Fruit fly (Drosophila melanogaster) whole organism, embryonic: Measurements from ENCODE around the gene Vps2.

ENCODE experiments used
- Aef1 ChIP-seq: fragments of 200-800 bp; sonication (Bioruptor generic); IDR thresholded peaks from 3 replicates; pipeline ENCODE4 v1.3.6; 2022; ENCODE audit warnings: missing biosample characterization, missing genetic modification characterization
- B-H1 ChIP-seq: fragments of 200-800 bp; sonication (Bioruptor generic); IDR thresholded peaks from 3 replicates; pipeline ENCODE4 v1.3.6; 2022; ENCODE audit warnings: missing biosample characterization, missing genetic modification characterization
- BtbVII ChIP-seq: fragments of 200-800 bp; sonication (Bioruptor generic); optimal IDR thresholded peaks from 3 replicates; lab custom pipeline; 2017; ENCODE audit warnings: missing biosample characterization, mild to moderate bottlenecking, missing genetic modification characterization
- CG10147 ChIP-seq: fragments of 200-800 bp; sonication (Bioruptor generic); optimal IDR thresholded peaks from 2 replicates; lab custom pipeline; 2019; ENCODE audit warnings: missing biosample characterization, mild to moderate bottlenecking, missing genetic modification characterization, moderate library complexity
- CG11247 ChIP-seq: fragments of 200-800 bp; sonication (Bioruptor generic); IDR thresholded peaks from 2 replicates; pipeline ENCODE4 v1.3.6; 2022; ENCODE audit warnings: missing biosample characterization, missing genetic modification characterization
- CG12071 ChIP-seq: fragments of 200-800 bp; sonication (Bioruptor generic); optimal IDR thresholded peaks from 3 replicates; lab custom pipeline; 2018; ENCODE audit warnings: missing biosample characterization, mild to moderate bottlenecking, missing genetic modification characterization
- CG15479 ChIP-seq: fragments of 200-800 bp; sonication (Bioruptor generic); optimal IDR thresholded peaks from 3 replicates; lab custom pipeline; 2019; ENCODE audit warnings: missing biosample characterization, mild to moderate bottlenecking, missing genetic modification characterization, moderate library complexity
- CG16815 ChIP-seq: fragments of 200-800 bp; sonication (Bioruptor generic); optimal IDR thresholded peaks from 3 replicates; lab custom pipeline; 2017; ENCODE audit warnings: missing biosample characterization, mild to moderate bottlenecking, missing genetic modification characterization
- CG17568 ChIP-seq: fragments of 200-800 bp; sonication (Bioruptor generic); optimal IDR thresholded peaks from 2 replicates; lab custom pipeline; 2018; ENCODE audit warnings: missing biosample characterization, mild to moderate bottlenecking, missing genetic modification characterization, moderate library complexity
- CG17829 ChIP-seq: fragments of 200-800 bp; optimal IDR thresholded peaks from 2 replicates; lab custom pipeline; 2019; ENCODE audit warnings: missing biosample characterization, mild to moderate bottlenecking, missing genetic modification characterization, moderate library complexity
- CG1832 ChIP-seq: fragments of 200-800 bp; sonication (Bioruptor generic); optimal IDR thresholded peaks from 2 replicates; lab custom pipeline; 2017; ENCODE audit warnings: missing biosample characterization, mild to moderate bottlenecking, missing genetic modification characterization, inconsistent platforms
- CG18619 ChIP-seq: fragments of 200-800 bp; sonication (Bioruptor generic); optimal IDR thresholded peaks from 3 replicates; lab custom pipeline; 2017; ENCODE audit warnings: missing biosample characterization, mild to moderate bottlenecking, missing genetic modification characterization
- CG2889 ChIP-seq: fragments of 200-800 bp; sonication (Bioruptor generic); IDR thresholded peaks from 3 replicates; pipeline ENCODE4 v1.3.6; 2022; ENCODE audit warnings: missing biosample characterization, missing genetic modification characterization
- CG30020 ChIP-seq: fragments of 200-800 bp; optimal IDR thresholded peaks from 2 replicates; lab custom pipeline; 2019; ENCODE audit warnings: missing biosample characterization, mild to moderate bottlenecking, missing genetic modification characterization, moderate library complexity
- CG33213 ChIP-seq: fragments of 200-800 bp; sonication (Bioruptor generic); optimal IDR thresholded peaks from 3 replicates; lab custom pipeline; 2016; ENCODE audit warnings: missing biosample characterization, missing genetic modification characterization
- CG33557 ChIP-seq: fragments of 200-800 bp; sonication (Bioruptor generic); optimal IDR thresholded peaks from 2 replicates; lab custom pipeline; 2019; ENCODE audit warnings: missing biosample characterization, mild to moderate bottlenecking, missing genetic modification characterization, moderate library complexity
- CG3726 ChIP-seq: fragments of 200-800 bp; sonication (Bioruptor generic); IDR thresholded peaks from 3 replicates; pipeline ENCODE4, ENCODE4 v1.3.6; 2022; ENCODE audit warnings: missing biosample characterization, missing genetic modification characterization
- CG3995 ChIP-seq: fragments of 200-800 bp; sonication (Bioruptor generic); optimal IDR thresholded peaks from 3 replicates; lab custom pipeline; 2016; ENCODE audit warnings: missing biosample characterization, missing genetic modification characterization
- CG4360 ChIP-seq: fragments of 200-800 bp; sonication (Bioruptor generic); IDR thresholded peaks from 2 replicates; pipeline ENCODE4 v1.3.6; 2022; ENCODE audit warnings: missing biosample characterization, missing genetic modification characterization
- CG6791 ChIP-seq: fragments of 200-800 bp; sonication (Bioruptor generic); IDR thresholded peaks from 3 replicates; pipeline ENCODE4 v1.3.6; 2022; ENCODE audit warnings: missing biosample characterization, missing genetic modification characterization; ENCODE audit not compliant: partially characterized antibody
- CG7556 ChIP-seq: fragments of 200-800 bp; sonication (Bioruptor generic); optimal IDR thresholded peaks from 2 replicates; lab custom pipeline; 2017; ENCODE audit warnings: missing biosample characterization, mild to moderate bottlenecking, missing genetic modification characterization
- D ChIP-seq, 2 experiments: fragments of 200-800 bp in 1 of 2; fragments of >200 bp in 1 of 2; sonication (Bioruptor generic) in 1 of 2; optimal IDR thresholded peaks; 2 replicates in 1 of 2; 3 replicates in 1 of 2; lab custom pipeline; 2017; ENCODE audit warnings: mild to moderate bottlenecking in 1 of 2, missing biosample characterization in 1 of 2, missing genetic modification characterization in 1 of 2, missing genetic modification reagents in 1 of 2
- HmgD ChIP-seq: fragments of 200-800 bp; sonication (Bioruptor generic); optimal IDR thresholded peaks from 3 replicates; lab custom pipeline; 2016; ENCODE audit warnings: missing biosample characterization, missing genetic modification characterization
- Hmr ChIP-seq: fragments of 200-800 bp; sonication (Bioruptor generic); optimal IDR thresholded peaks from 3 replicates; lab custom pipeline; 2017; ENCODE audit warnings: mild to moderate bottlenecking, missing biosample characterization, missing genetic modification reagents, missing genetic modification characterization
- Jarid2 ChIP-seq: fragments of 200-800 bp; sonication (Bioruptor generic); optimal IDR thresholded peaks from 3 replicates; lab custom pipeline; 2017; ENCODE audit warnings: mild to moderate bottlenecking, missing biosample characterization, missing genetic modification reagents, missing genetic modification characterization
- Mad ChIP-seq: fragments of 200-800 bp; sonication (Bioruptor generic); optimal IDR thresholded peaks from 2 replicates; lab custom pipeline; 2016; ENCODE audit warnings: missing biosample characterization, missing genetic modification characterization
- Myb ChIP-seq: fragments of 200-800 bp; sonication (Bioruptor generic); optimal IDR thresholded peaks from 2 replicates; lab custom pipeline; 2016; ENCODE audit warnings: missing biosample characterization, missing genetic modification characterization
- Neu2 ChIP-seq: fragments of 200-800 bp; sonication (Bioruptor generic); optimal IDR thresholded peaks from 3 replicates; lab custom pipeline; 2016; ENCODE audit warnings: missing biosample characterization, missing genetic modification characterization, borderline replicate concordance
- Ssrp ChIP-seq: fragments of 200-800 bp; sonication (Bioruptor generic); optimal IDR thresholded peaks from 2 replicates; lab custom pipeline; 2018; ENCODE audit warnings: missing biosample characterization, mild to moderate bottlenecking, missing genetic modification characterization, moderate library complexity
- Stat92E ChIP-seq, 3 experiments: fragments of >200 bp in 2 of 3; fragments of 200-800 bp in 1 of 3; sonication (Bioruptor generic) in 1 of 3; optimal IDR thresholded peaks; 2 replicates each; lab custom pipeline; 2017 to 2019; ENCODE audit warnings: missing biosample characterization in 3 of 3, missing genetic modification characterization in 3 of 3, mild to moderate bottlenecking in 1 of 3, moderate library complexity in 1 of 3
- Taf1 ChIP-seq: fragments of 200-800 bp; sonication (Bioruptor generic); IDR thresholded peaks from 2 replicates; pipeline ENCODE4 v1.3.6; 2022; ENCODE audit warnings: missing biosample characterization, missing genetic modification characterization
- Tbp ChIP-seq: fragments of >200 bp; optimal IDR thresholded peaks from 2 replicates; lab custom pipeline; 2018; ENCODE audit warnings: missing biosample characterization, missing genetic modification characterization
- ac ChIP-seq: fragments of 200-800 bp; sonication (Bioruptor generic); optimal IDR thresholded peaks from 3 replicates; lab custom pipeline; 2017; ENCODE audit warnings: missing biosample characterization, mild to moderate bottlenecking, missing genetic modification characterization
- ase ChIP-seq: fragments of 200-800 bp; sonication (Bioruptor generic); IDR thresholded peaks from 3 replicates; pipeline ENCODE4 v1.3.6; 2022; ENCODE audit warnings: missing biosample characterization, missing genetic modification characterization
- cato ChIP-seq: fragments of 200-800 bp; sonication (Bioruptor generic); optimal IDR thresholded peaks from 2 replicates; lab custom pipeline; 2016; ENCODE audit warnings: missing biosample characterization, missing genetic modification characterization, borderline replicate concordance
- ci ChIP-seq: fragments of 200-800 bp; sonication (Bioruptor generic); IDR thresholded peaks from 3 replicates; pipeline ENCODE4 v1.3.6; 2022; ENCODE audit warnings: missing biosample characterization, missing genetic modification characterization
- crp ChIP-seq, 2 experiments: fragments of 200-800 bp; sonication (Bioruptor generic); optimal IDR thresholded peaks; 2 replicates in 1 of 2; 3 replicates in 1 of 2; lab custom pipeline; 2017; ENCODE audit warnings: missing biosample characterization in 2 of 2, missing genetic modification characterization in 2 of 2, mild to moderate bottlenecking in 1 of 2, moderate library complexity in 1 of 2
- exex ChIP-seq: fragments of 200-800 bp; sonication (Bioruptor generic); optimal IDR thresholded peaks from 4 replicates; lab custom pipeline; 2018; ENCODE audit warnings: missing biosample characterization, mild to moderate bottlenecking, missing genetic modification characterization, moderate library complexity
- gsb-n ChIP-seq: fragments of 200-800 bp; sonication (Bioruptor generic); optimal IDR thresholded peaks from 3 replicates; lab custom pipeline; 2018; ENCODE audit warnings: missing biosample characterization, mild to moderate bottlenecking, missing genetic modification characterization
- insv ChIP-seq, 2 experiments: fragments of 200-800 bp; sonication (Bioruptor generic); optimal IDR thresholded peaks; 3 replicates each; lab custom pipeline; 2016 to 2018; ENCODE audit warnings: missing biosample characterization in 2 of 2, missing genetic modification characterization in 2 of 2
- oc ChIP-seq: fragments of 200-800 bp; sonication (Bioruptor generic); optimal IDR thresholded peaks from 2 replicates; lab custom pipeline; 2018; ENCODE audit warnings: missing biosample characterization, mild to moderate bottlenecking, missing genetic modification characterization, moderate library complexity
- scrt ChIP-seq: fragments of 200-800 bp; sonication (Bioruptor generic); optimal IDR thresholded peaks from 2 replicates; lab custom pipeline; 2018; ENCODE audit warnings: missing biosample characterization, mild to moderate bottlenecking, missing genetic modification characterization, moderate library complexity
- seq ChIP-seq: fragments of 200-800 bp; sonication (Bioruptor generic); IDR thresholded peaks from 2 replicates; pipeline ENCODE4 v1.3.6; 2022; ENCODE audit warnings: missing biosample characterization, missing genetic modification characterization
- sim ChIP-seq: fragments of 200-800 bp; sonication (Bioruptor generic); IDR thresholded peaks from 2 replicates; pipeline ENCODE4 v1.3.6; 2022; ENCODE audit warnings: missing biosample characterization, missing genetic modification characterization
- sqz ChIP-seq: fragments of 200-800 bp; sonication (Bioruptor generic); optimal IDR thresholded peaks from 3 replicates; lab custom pipeline; 2018; ENCODE audit warnings: missing biosample characterization, mild to moderate bottlenecking, missing genetic modification characterization
- toy ChIP-seq: fragments of 200-800 bp; sonication (Bioruptor generic); IDR thresholded peaks from 2 replicates; pipeline ENCODE4 v1.3.6; 2022; ENCODE audit warnings: missing biosample characterization, missing genetic modification characterization
- trem ChIP-seq: fragments of 200-800 bp; optimal IDR thresholded peaks from 3 replicates; lab custom pipeline; 2019; ENCODE audit warnings: missing biosample characterization, mild to moderate bottlenecking, missing genetic modification characterization, moderate library complexity
- tup ChIP-seq: fragments of 200-800 bp; sonication (Bioruptor generic); optimal IDR thresholded peaks from 2 replicates; lab custom pipeline; 2016; ENCODE audit warnings: missing biosample characterization, mild to moderate bottlenecking, missing genetic modification characterization, moderate library complexity
- z ChIP-seq: fragments of 200-800 bp; sonication (Bioruptor generic); IDR thresholded peaks from 3 replicates; pipeline ENCODE4 v1.3.6; 2022; ENCODE audit warnings: missing biosample characterization, missing genetic modification characterization

Gene Vps2

dm6 chr3R:26039793-26040335, 12.8 kb upstream of the Vps2 start (continued):
- peak; percentile 96 for TF ChIP-seq CG4360
- TF ChIP-seq z (GFP tag; lab: Robert Waterston, UW): no peak
- TF ChIP-seq B-H1: no peak
- peak; percentile 34 for TF ChIP-seq CG15479 (GFP tag; lab: Kevin White, UChicago)
- TF ChIP-seq oc: peak; percentile 4
- TF ChIP-seq CG18619 (GFP tag; lab: Kevin White, UChicago): no peak
- no peak for TF ChIP-seq Neu2 (GFP tag; lab: Kevin White, UChicago)
- no peak for TF ChIP-seq CG30020 (tag; lab: Kevin White, UChicago)
- peak; percentile 78 for TF ChIP-seq sqz (GFP tag; lab: Kevin White, UChicago)
- no peak for TF ChIP-seq scrt (GFP tag; lab: Kevin White, UChicago)
- TF ChIP-seq cato (GFP tag; lab: Kevin White, UChicago): no peak
- no peak for TF ChIP-seq HmgD (GFP tag; lab: Kevin White, UChicago)
- no peak for TF ChIP-seq CG7556
- 0 out of 3 replicates have a peak, but pooled peaks have one; percentile 6 for TF ChIP-seq ci (GFP tag; lab: Robert Waterston, UW)
- TF ChIP-seq CG17568: no peak
- no peak for TF ChIP-seq Ssrp (tag; lab: Kevin White, UChicago)
- peak; percentile 88 for TF ChIP-seq Tbp (GFP tag; lab: Kevin White, UChicago)
- TF ChIP-seq CG3726 (GFP tag; lab: Robert Waterston, UW): no peak
- TF ChIP-seq D (optimal IDR thresholded peaks at IDR 0.05; lab: Kevin White, UChicago): peak; percentile 48
- TF ChIP-seq D (GFP tag; optimal IDR thresholded peaks at IDR 0.05; lab: Kevin White, UChicago): peak; percentile 4
- TF ChIP-seq Jarid2: peak; percentile 18
- TF ChIP-seq Mad (GFP tag; lab: Kevin White, UChicago): no peak
- TF ChIP-seq Aef1: no peak
- peak; percentile 100 for TF ChIP-seq ac (GFP tag; lab: Kevin White, UChicago)
- TF ChIP-seq Stat92E (GFP tag; optimal IDR thresholded peaks at IDR 0.05; lab: Kevin White, UChicago): no peak
- TF ChIP-seq insv (GFP tag; optimal IDR thresholded peaks at IDR 0.05; lab: Kevin White, UChicago): peak in 1 of 2 experiments; percentile 57
- TF ChIP-seq crp (GFP tag; optimal IDR thresholded peaks at IDR 0.05; lab: Kevin White, UChicago): peak in 1 of 2 experiments; percentile 10
- no peak for TF ChIP-seq CG2889 (GFP tag; lab: Robert Waterston, UW)
- no peak for TF ChIP-seq CG33213
- TF ChIP-seq Taf1 (GFP tag; lab: Robert Waterston, UW): no peak
- peak; percentile 74 for TF ChIP-seq ase (GFP tag; lab: Robert Waterston, UW)
- peak; percentile 55 for TF ChIP-seq CG17829 (tag; lab: Kevin White, UChicago)
- peak; percentile 60; the same call in 1 of the 2 replicates for TF ChIP-seq seq (GFP tag; lab: Robert Waterston, UW)
- peak; percentile 41; the same call in 1 of the 3 replicates for TF ChIP-seq CG6791 (GFP tag; lab: Robert Waterston, UW)
- peak; percentile 22 for TF ChIP-seq CG33557 (GFP tag; lab: Kevin White, UChicago)
- peak; percentile 87 for TF ChIP-seq CG1832
- peak; percentile 4 for TF ChIP-seq trem (tag; lab: Kevin White, UChicago)
- TF ChIP-seq Hmr: no peak
- TF ChIP-seq, all 482 proteins: peak for 25

dm6 chr3R:26041417-26042101, 11.1 kb upstream of the Vps2 start, which contains the start of gene gro:
Gene gro, plus strand, starts transcription at chr3R:26041736.
- TF ChIP-seq CG3995 (GFP tag; lab: Kevin White, UChicago) (peak; percentile 31), toy (GFP tag; lab: Robert Waterston, UW) (no peak), CG30020 (tag; lab: Kevin White, UChicago) (peak; percentile 43), CG12071 (peak; percentile 7), Stat92E (GFP tag; optimal IDR thresholded peaks at IDR 0.05; lab: Kevin White, UChicago) (peak in 1 of 3 experiments; percentile 4), CG11247 (peak; percentile 76), CG16815 (GFP tag; lab: Kevin White, UChicago) (peak; percentile 38), CG10147 (GFP tag; lab: Kevin White, UChicago) (peak; percentile 30), exex (tag; lab: Kevin White, UChicago) (no peak), Myb (GFP tag; lab: Kevin White, UChicago) (peak; percentile 66), BtbVII (peak; percentile 27), tup (peak; percentile 39), gsb-n (peak; percentile 63), sim (GFP tag; lab: Robert Waterston, UW) (no peak)
